Fruit fly (Drosophila melanogaster): ENCODE data around the gene Fim.
A peak's percentile ranks its signal among the peaks of the same experiment; 100 is the strongest.

Fim gene

dm6 chrX:17336335-17336734 is 34.6 kb upstream of the Fim start (continued):
- TF ChIP-seq CG11560 (tag; IDR thresholded peaks at IDR 0.05) (no peak), CG9727 (GFP tag; optimal IDR thresholded peaks at IDR 0.05) (peak; percentile 8), dm (GFP tag; optimal IDR thresholded peaks at IDR 0.05) (no peak), CG10462 (GFP tag; optimal IDR thresholded peaks at IDR 0.05) (no peak), GATAe (GFP tag; conservative IDR thresholded peaks at IDR 0.05) (no peak), CG10979 (tag; optimal IDR thresholded peaks at IDR 0.05) (peak; percentile 37), CG2199 (GFP tag; IDR thresholded peaks at IDR 0.05) (no peak), insv (GFP tag; optimal IDR thresholded peaks at IDR 0.05) (peak in 1 of 2 experiments; percentile 65), CG15696 (tag; optimal IDR thresholded peaks at IDR 0.05) (peak; percentile 41), Xrp1 (GFP tag; IDR thresholded peaks at IDR 0.05) (peak; percentile 22; the same call in 1 of the 2 replicates), gt (GFP tag; IDR thresholded peaks at IDR 0.05) (no peak), tin (GFP tag; optimal IDR thresholded peaks at IDR 0.05) (no peak), CG1529 (GFP tag; optimal IDR thresholded peaks at IDR 0.05) (no peak), CG5245 (GFP tag; optimal IDR thresholded peaks at IDR 0.05) (no peak), ewg (GFP tag; optimal IDR thresholded peaks at IDR 0.05) (no peak), zfh1 (GFP tag; IDR thresholded peaks at IDR 0.05) (0 out of 3 replicates have a peak, but pooled peaks have one; percentile 17), Hand (GFP tag; optimal IDR thresholded peaks at IDR 0.05) (no peak), CG14710 (tag; optimal IDR thresholded peaks at IDR 0.05) (peak; percentile 6), CG10959 (GFP tag; IDR thresholded peaks at IDR 0.05) (no peak), odd (GFP tag; optimal IDR thresholded peaks at IDR 0.05) (no peak), CG17361 (GFP tag; IDR thresholded peaks at IDR 0.05) (0 out of 3 replicates have a peak, but pooled peaks have one; percentile 18), YL-1 (GFP tag; optimal IDR thresholded peaks at IDR 0.05) (no peak), CG6254 (GFP tag; optimal IDR thresholded peaks at IDR 0.05) (no peak), CG3995 (GFP tag; optimal IDR thresholded peaks at IDR 0.05) (no peak), btn (GFP tag; optimal IDR thresholded peaks at IDR 0.05) (no peak), tap (tag; optimal IDR thresholded peaks at IDR 0.05) (no peak), CG8478 (optimal IDR thresholded peaks at IDR 0.05) (no peak), mld (GFP tag; IDR thresholded peaks at IDR 0.05; ENCODE audit: partially characterized antibody) (no peak), zen (tag; optimal IDR thresholded peaks at IDR 0.05) (peak; percentile 35), lola (GFP tag; optimal IDR thresholded peaks at IDR 0.05) (peak in 1 of 3 experiments; percentile 4), CG7839 (tag; optimal IDR thresholded peaks at IDR 0.05) (no peak), oc (tag; optimal IDR thresholded peaks at IDR 0.05) (no peak), CG2120 (GFP tag; optimal IDR thresholded peaks at IDR 0.05) (no peak), CG8281 (tag; optimal IDR thresholded peaks at IDR 0.05) (no peak), Optix (GFP tag; IDR thresholded peaks at IDR 0.05) (no peak), CG4820 (GFP tag; optimal IDR thresholded peaks at IDR 0.05) (peak; percentile 16), CG14014 (GFP tag; IDR thresholded peaks at IDR 0.05) (no peak), CG3726 (GFP tag; IDR thresholded peaks at IDR 0.05) (no peak), rib (GFP tag; IDR thresholded peaks at IDR 0.05) (no peak), CG34224 (GFP tag; IDR thresholded peaks at IDR 0.05; ENCODE audit: partially characterized antibody) (no peak), CG7786 (GFP tag; optimal IDR thresholded peaks at IDR 0.05) (no peak), CG10565 (GFP tag; optimal IDR thresholded peaks at IDR 0.05) (no peak), phol (tag; optimal IDR thresholded peaks at IDR 0.05) (peak; percentile 54), nau (GFP tag; optimal IDR thresholded peaks at IDR 0.05) (no peak), Nf-YA (GFP tag; IDR thresholded peaks at IDR 0.05) (no peak), Hmr (GFP tag; optimal IDR thresholded peaks at IDR 0.05) (no peak), dpn (GFP tag; optimal IDR thresholded peaks at IDR 0.05) (no peak), ham (GFP tag; IDR thresholded peaks at IDR 0.05) (no peak), da (GFP tag; optimal IDR thresholded peaks at IDR 0.05) (no peak), stwl (tag; optimal IDR thresholded peaks at IDR 0.05) (no peak)

All from whole organism, embryonic.